Fruit fly (Drosophila melanogaster): ENCODE measurements around the gene Cnx99A.
A peak's percentile ranks its signal among the peaks of the same experiment; 100 is the strongest.

The Cnx99A gene

DNA sequence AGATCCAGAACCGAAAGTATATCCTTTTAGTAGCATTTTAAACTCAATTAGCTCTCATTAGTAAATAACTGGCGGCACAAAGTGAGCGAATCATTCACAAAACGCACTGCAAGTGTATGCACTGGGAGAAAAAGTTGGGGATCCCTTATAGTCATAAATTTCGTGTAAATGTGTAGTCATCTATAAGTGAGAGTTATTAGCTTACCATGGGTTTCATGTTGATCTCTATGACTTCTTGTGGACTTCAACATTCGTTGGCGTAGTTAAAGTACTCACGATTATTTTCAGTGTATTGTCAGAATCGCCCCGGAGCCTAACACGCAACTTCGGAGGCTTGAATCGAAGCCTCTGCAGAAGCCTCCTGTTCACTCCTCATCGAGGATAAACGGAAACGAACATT is 42.4 kb downstream of the Cnx99A start (continued):
- TF ChIP-seq row (GFP tag; IDR thresholded peaks at IDR 0.05), result peak; percentile 19; the same call in 1 of the 3 replicates
- TF ChIP-seq corto (GFP tag; optimal IDR thresholded peaks at IDR 0.05), result no peak
- peak; percentile 34 for TF ChIP-seq CG12391 (tag; optimal IDR thresholded peaks at IDR 0.05)
- no peak for TF ChIP-seq tup (GFP tag; optimal IDR thresholded peaks at IDR 0.05)
- TF ChIP-seq CG31388 (GFP tag; optimal IDR thresholded peaks at IDR 0.05), result no peak
- TF ChIP-seq Usf (GFP tag; optimal IDR thresholded peaks at IDR 0.05), result no peak
- peak; percentile 37 for TF ChIP-seq CG2202 (tag; optimal IDR thresholded peaks at IDR 0.05)
- TF ChIP-seq CG2875 (GFP tag; optimal IDR thresholded peaks at IDR 0.05), result peak; percentile 6
- peak; percentile 48 for TF ChIP-seq CG10979 (tag; optimal IDR thresholded peaks at IDR 0.05)
- peak; percentile 11; the same call in 1 of the 3 replicates for TF ChIP-seq Optix (GFP tag; IDR thresholded peaks at IDR 0.05)
- peak; percentile 7 for TF ChIP-seq Spps (tag; optimal IDR thresholded peaks at IDR 0.05)
- peak; percentile 69 for TF ChIP-seq nom (GFP tag; optimal IDR thresholded peaks at IDR 0.05)
- TF ChIP-seq unpg (GFP tag; optimal IDR thresholded peaks at IDR 0.05), result peak; percentile 17
- peak; percentile 34 for TF ChIP-seq CG30431 (GFP tag; optimal IDR thresholded peaks at IDR 0.05)
- peak; percentile 27 for TF ChIP-seq Oli (tag; optimal IDR thresholded peaks at IDR 0.05)
- TF ChIP-seq pzg (GFP tag; optimal IDR thresholded peaks at IDR 0.05), result no peak
- no peak for TF ChIP-seq CG3726 (GFP tag; IDR thresholded peaks at IDR 0.05)
- peak; percentile 15 for TF ChIP-seq Sox102F (GFP tag; optimal IDR thresholded peaks at IDR 0.05)
- peak; percentile 79 for TF ChIP-seq dmrt11E (tag; optimal IDR thresholded peaks at IDR 0.05)
- TF ChIP-seq prd (optimal IDR thresholded peaks at IDR 0.05), result no peak
- peak; percentile 73 for TF ChIP-seq prd (GFP tag; IDR thresholded peaks at IDR 0.05)
- TF ChIP-seq CG16815 (GFP tag; optimal IDR thresholded peaks at IDR 0.05), result peak; percentile 25
- TF ChIP-seq CG9609 (GFP tag; optimal IDR thresholded peaks at IDR 0.05), result peak; percentile 54
- TF ChIP-seq CG15696 (tag; optimal IDR thresholded peaks at IDR 0.05), result peak; percentile 21
- 0 out of 3 replicates have a peak, but pooled peaks have one; percentile 9 for TF ChIP-seq CG17361 (GFP tag; IDR thresholded peaks at IDR 0.05)
- TF ChIP-seq hb (GFP tag; IDR thresholded peaks at IDR 0.05; ENCODE audit: partially characterized antibody), result no peak
- TF ChIP-seq Chrac-16 (GFP tag; optimal IDR thresholded peaks at IDR 0.05), result peak; percentile 54
- peak; percentile 54 for TF ChIP-seq gem (tag; optimal IDR thresholded peaks at IDR 0.05)
- TF ChIP-seq chif (GFP tag; optimal IDR thresholded peaks at IDR 0.05), result peak in 1 of 2 experiments; percentile 58
- no peak for TF ChIP-seq cad (GFP tag; optimal IDR thresholded peaks at IDR 0.05)
- TF ChIP-seq sens (GFP tag), result peak; percentile 83
- peak; percentile 42 for TF ChIP-seq chn (GFP tag; optimal IDR thresholded peaks at IDR 0.05)
- TF ChIP-seq lbe (GFP tag; optimal IDR thresholded peaks at IDR 0.05), result peak; percentile 68
- TF ChIP-seq Kr (GFP tag; optimal IDR thresholded peaks at IDR 0.05), result peak; percentile 42
- peak; percentile 41; the same call in 1 of the 2 replicates for TF ChIP-seq Xrp1 (GFP tag; IDR thresholded peaks at IDR 0.05)
- TF ChIP-seq CG14710 (tag; optimal IDR thresholded peaks at IDR 0.05), result peak; percentile 28
- TF ChIP-seq chinmo (GFP tag; IDR thresholded peaks at IDR 0.05; ENCODE audit: partially characterized antibody), result no peak
- TF ChIP-seq CG31441 (GFP tag; IDR thresholded peaks at IDR 0.05), result peak; percentile 25; the same call in 1 of the 2 replicates
- TF ChIP-seq Meics (GFP tag; optimal IDR thresholded peaks at IDR 0.05), result no peak
- peak; percentile 35 for TF ChIP-seq CG8089 (GFP tag; optimal IDR thresholded peaks at IDR 0.05)
- TF ChIP-seq CG12219 (GFP tag; optimal IDR thresholded peaks at IDR 0.05), result peak; percentile 0
- TF ChIP-seq CG8388 (GFP tag; optimal IDR thresholded peaks at IDR 0.05), result peak; percentile 26
- TF ChIP-seq CG6689 (GFP tag; IDR thresholded peaks at IDR 0.05), result peak; percentile 47; the same call in 1 of the 2 replicates
- TF ChIP-seq Ravus (GFP tag; IDR thresholded peaks at IDR 0.05), result no peak
- no peak for TF ChIP-seq ssp (GFP tag; IDR thresholded peaks at IDR 0.05)
- no peak for TF ChIP-seq Elba2 (GFP tag; optimal IDR thresholded peaks at IDR 0.05)
- 0 out of 3 replicates have a peak, but pooled peaks have one; percentile 27 for TF ChIP-seq zfh1 (GFP tag; IDR thresholded peaks at IDR 0.05)
- TF ChIP-seq sisA (GFP tag; IDR thresholded peaks at IDR 0.05), result peak; percentile 19; the same call in 1 of the 2 replicates
- peak; percentile 9 for TF ChIP-seq trem (tag; optimal IDR thresholded peaks at IDR 0.05)
- TF ChIP-seq CG1603 (tag; optimal IDR thresholded peaks at IDR 0.05), result peak; percentile 72
